Worm (Caenorhabditis elegans) whole organism, L4 larva: Measurements from ENCODE around the gene F44E5.15.
A peak's percentile ranks its signal among the peaks of the same experiment; 100 is the strongest.

Source experiments
- F10B5.3 ChIP-seq: sonication (generic microtip); optimal IDR thresholded peaks from 2 replicates; lab custom pipeline; 2016; ENCODE audit warnings: mild to moderate bottlenecking, missing genetic modification characterization, missing compliant biosample characterization
- F37D6.2 ChIP-seq: sonication (generic microtip); optimal IDR thresholded peaks from 2 replicates; lab custom pipeline; 2016; ENCODE audit warnings: mild to moderate bottlenecking, missing genetic modification characterization, missing compliant biosample characterization
- F49E8.2 ChIP-seq: sonication (generic microtip); optimal IDR thresholded peaks from 2 replicates; lab custom pipeline; 2016; ENCODE audit warnings: missing compliant biosample characterization, mild to moderate bottlenecking, missing genetic modification characterization, borderline replicate concordance
- T20F7.1 ChIP-seq: fragments of 200-800 bp; sonication (Bioruptor generic); optimal IDR thresholded peaks from 2 replicates; lab custom pipeline; 2018; ENCODE audit warnings: mild to moderate bottlenecking, missing genetic modification characterization, missing compliant biosample characterization
- T26A8.4 ChIP-seq: fragments of 200-800 bp; sonication (Bioruptor generic); IDR thresholded peaks from 2 replicates; pipeline ENCODE4 v1.3.6; 2022; ENCODE audit warnings: missing genetic modification characterization, missing compliant biosample characterization
- Y48G9A.11 ChIP-seq: fragments of 200-800 bp; sonication (Bioruptor generic); IDR thresholded peaks from 2 replicates; pipeline ENCODE4 v1.3.6; 2022; ENCODE audit warnings: missing genetic modification reagents, missing genetic modification characterization, missing compliant biosample characterization
- Y75B8A.6 ChIP-seq: fragments of 200-800 bp; sonication (Bioruptor generic); IDR thresholded peaks from 2 replicates; pipeline ENCODE4 v1.3.6; 2022; ENCODE audit warnings: missing genetic modification reagents, missing genetic modification characterization, missing compliant biosample characterization
- ZK546.5 ChIP-seq, 2 experiments: sonication (generic microtip); optimal IDR thresholded peaks; 2 replicates each; lab custom pipeline; 2017; ENCODE audit warnings: missing biosample characterization in 2 of 2, missing genetic modification characterization in 2 of 2
- aha-1 ChIP-seq: fragments of 150-350 bp; peaks from one replicate; lab custom pipeline; 2014; ENCODE audit warnings: missing biosample characterization, missing genetic modification characterization
- aly-2 ChIP-seq: sonication (generic microtip); optimal IDR thresholded peaks from 2 replicates; lab custom pipeline; 2018; ENCODE audit warnings: missing biosample characterization, missing genetic modification characterization
- ces-1 ChIP-seq: fragments of 150-350 bp; sonication (generic microtip); optimal IDR thresholded peaks from 4 replicates; lab custom pipeline; 2014; ENCODE audit warnings: missing biosample characterization, missing genetic modification reagents, missing genetic modification characterization
- ctbp-1 ChIP-seq: fragments of 200-800 bp; sonication (Bioruptor generic); IDR thresholded peaks from 2 replicates; pipeline ENCODE4 v1.3.6; 2022; ENCODE audit warnings: missing genetic modification reagents, missing genetic modification characterization, missing compliant biosample characterization
- daf-16 ChIP-seq, 3 experiments: sonication (generic microtip); optimal IDR thresholded peaks; 2 replicates each; lab custom pipeline; 2016 to 2017; ENCODE audit warnings: missing genetic modification characterization in 3 of 3, missing genetic modification reagents in 3 of 3, mild to moderate bottlenecking in 2 of 3, missing compliant biosample characterization in 2 of 3, missing biosample characterization in 1 of 3, moderate library complexity in 1 of 3
- daf-8 ChIP-seq: fragments of 200-800 bp; sonication (Bioruptor generic); IDR thresholded peaks from 2 replicates; pipeline ENCODE4 v1.3.6; 2022; ENCODE audit warnings: missing genetic modification characterization, missing compliant biosample characterization
- dmd-9 ChIP-seq: fragments of 200-800 bp; sonication (Bioruptor generic); IDR thresholded peaks from 2 replicates; pipeline ENCODE4 v1.3.6; 2022; ENCODE audit warnings: missing genetic modification reagents, missing genetic modification characterization, missing compliant biosample characterization
- dpl-1 ChIP-seq: fragments of 150-350 bp; optimal IDR thresholded peaks from 2 replicates; lab custom pipeline; 2014; ENCODE audit warnings: missing biosample characterization, missing genetic modification reagents, missing genetic modification characterization
- duxl-1 ChIP-seq: sonication (generic microtip); optimal IDR thresholded peaks from 2 replicates; lab custom pipeline; 2016; ENCODE audit warnings: mild to moderate bottlenecking, missing genetic modification characterization, moderate library complexity, missing compliant biosample characterization; ENCODE audit not compliant: poor library complexity
- egl-43 ChIP-seq: fragments of 200-800 bp; sonication (Bioruptor generic); IDR thresholded peaks from 2 replicates; pipeline ENCODE4 v1.3.6; 2022; ENCODE audit warnings: missing genetic modification reagents, missing genetic modification characterization, missing compliant biosample characterization
- fos-1 ChIP-seq: fragments of 150-350 bp; optimal IDR thresholded peaks from 2 replicates; lab custom pipeline; 2014; ENCODE audit warnings: missing biosample characterization, missing genetic modification characterization
- gei-8 ChIP-seq: fragments of 200-800 bp; sonication (Bioruptor generic); optimal IDR thresholded peaks from 2 replicates; lab custom pipeline; 2018; ENCODE audit warnings: mild to moderate bottlenecking, missing genetic modification characterization, missing compliant biosample characterization
- hlh-30 ChIP-seq: sonication (generic microtip); optimal IDR thresholded peaks from 2 replicates; lab custom pipeline; 2017; ENCODE audit warnings: antibody characterized with exemption, mild to moderate bottlenecking, missing genetic modification characterization, missing compliant biosample characterization; ENCODE audit not compliant: insufficient read depth
- hmg-1.1 ChIP-seq: fragments of 200-800 bp; sonication (Bioruptor generic); IDR thresholded peaks from 2 replicates; pipeline ENCODE4 v1.3.6; 2022; ENCODE audit warnings: missing genetic modification reagents, missing genetic modification characterization, missing compliant biosample characterization
- lin-1 ChIP-seq: fragments of 200-800 bp; sonication (Bioruptor generic); IDR thresholded peaks from 2 replicates; pipeline ENCODE4 v1.3.6; 2022; ENCODE audit warnings: missing genetic modification reagents, missing genetic modification characterization, missing compliant biosample characterization
- lin-29 ChIP-seq: fragments of 200-800 bp; sonication (Bioruptor generic); IDR thresholded peaks from 2 replicates; pipeline ENCODE4 v1.3.6; 2022; ENCODE audit warnings: missing genetic modification reagents, missing genetic modification characterization, missing compliant biosample characterization
- lin-38 ChIP-seq: fragments of 200-800 bp; sonication (Bioruptor generic); IDR thresholded peaks from 2 replicates; pipeline ENCODE4 v1.3.6; 2022; ENCODE audit warnings: missing genetic modification reagents, missing genetic modification characterization, missing compliant biosample characterization
- lsy-2 ChIP-seq, 2 experiments: fragments of 150-350 bp in 1 of 2; sonication (generic microtip) in 1 of 2; optimal IDR thresholded peaks; 2 replicates each; lab custom pipeline; 2014 to 2017; ENCODE audit warnings: missing biosample characterization in 2 of 2, missing genetic modification characterization in 2 of 2
- mdl-1 ChIP-seq, 2 experiments: fragments of 150-350 bp in 1 of 2; sonication (generic microtip) in 1 of 2; optimal IDR thresholded peaks; 2 replicates each; lab custom pipeline; 2014 to 2017; ENCODE audit warnings: missing biosample characterization in 2 of 2, missing genetic modification characterization in 2 of 2
- mep-1 ChIP-seq: fragments of 150-350 bp; sonication (generic microtip); optimal IDR thresholded peaks from 3 replicates; lab custom pipeline; 2014; ENCODE audit warnings: missing biosample characterization, missing genetic modification characterization
- mes-2 ChIP-seq: sonication (generic microtip); optimal IDR thresholded peaks from 2 replicates; lab custom pipeline; 2016; ENCODE audit warnings: missing genotype, mild to moderate bottlenecking, missing genetic modification characterization, missing compliant biosample characterization; ENCODE audit not compliant: poor library complexity, severe bottlenecking
- nhr-237 ChIP-seq: sonication (generic microtip); optimal IDR thresholded peaks from 2 replicates; lab custom pipeline; 2017; ENCODE audit warnings: missing biosample characterization, missing genetic modification characterization
- nhr-41 ChIP-seq: fragments of 200-800 bp; sonication (Bioruptor generic); IDR thresholded peaks from 2 replicates; pipeline ENCODE4 v1.3.6; 2022; ENCODE audit warnings: missing genetic modification reagents, missing genetic modification characterization, missing compliant biosample characterization
- nhr-6 ChIP-seq: fragments of 150-350 bp; optimal IDR thresholded peaks from 2 replicates; lab custom pipeline; 2014; ENCODE audit warnings: missing biosample characterization, missing genetic modification characterization
- rbr-2 ChIP-seq: sonication (generic microtip); optimal IDR thresholded peaks from 2 replicates; lab custom pipeline; 2016; ENCODE audit warnings: missing genotype, missing genetic modification characterization, missing compliant biosample characterization
- set-16 ChIP-seq: fragments of 200-800 bp; sonication (Bioruptor generic); IDR thresholded peaks from 2 replicates; pipeline ENCODE4 v1.3.6; 2022; ENCODE audit warnings: missing genetic modification reagents, missing genetic modification characterization, missing compliant biosample characterization
- skn-1 ChIP-seq: fragments of 150-350 bp; optimal IDR thresholded peaks from 2 replicates; lab custom pipeline; 2014; ENCODE audit warnings: missing biosample characterization, missing genetic modification characterization
- tag-97 ChIP-seq: fragments of 200-800 bp; sonication (Bioruptor generic); IDR thresholded peaks from 2 replicates; pipeline ENCODE4 v1.3.6; 2022; ENCODE audit warnings: missing genetic modification characterization, missing compliant biosample characterization
- tra-1 ChIP-seq: fragments of 200-800 bp; sonication (Bioruptor generic); IDR thresholded peaks from 2 replicates; pipeline ENCODE4 v1.3.6; 2022; ENCODE audit warnings: missing genetic modification reagents, missing genetic modification characterization, missing compliant biosample characterization
- unc-130 ChIP-seq: sonication (generic microtip); optimal IDR thresholded peaks from 2 replicates; lab custom pipeline; 2016; ENCODE audit warnings: missing genetic modification reagents, missing genetic modification characterization, missing compliant biosample characterization
- unc-62 ChIP-seq, 3 experiments: fragments of 150-350 bp in 1 of 3; sonication (generic microtip); optimal IDR thresholded peaks in 2 of 3; peaks in 1 of 3; 1 replicate in 1 of 3; 2 replicates in 2 of 3; lab custom pipeline; 2014 to 2017; ENCODE audit warnings: missing biosample characterization in 3 of 3, missing genetic modification characterization in 3 of 3, missing genetic modification reagents in 3 of 3, missing genotype in 1 of 3
- zfp-3 ChIP-seq: fragments of 200-800 bp; sonication (Bioruptor generic); conservative IDR thresholded peaks from 2 replicates; pipeline ENCODE4 v1.3.6; 2022; ENCODE audit warnings: missing genetic modification reagents, missing genetic modification characterization, missing compliant biosample characterization
- ztf-7 ChIP-seq: fragments of 150-350 bp; optimal IDR thresholded peaks from 2 replicates; lab custom pipeline; 2014; ENCODE audit warnings: missing biosample characterization, missing genetic modification characterization

Gene F44E5.15

ce11 chrII:11724362-11724761 is 48.1 kb upstream of the F44E5.15 start (continued):
- no peak for TF ChIP-seq lin-38 (GFP tag; lab: Robert Waterston, UW)
- no peak for TF ChIP-seq Y75B8A.6
- TF ChIP-seq mep-1 (tag; lab: Kevin White, UChicago), result peak; percentile 65
- no peak for TF ChIP-seq lin-1 (GFP tag; lab: Robert Waterston, UW)
- no peak for TF ChIP-seq nhr-6 (tag; lab: Kevin White, UChicago)
- peak; percentile 2 for TF ChIP-seq F37D6.2 (tag; lab: Kevin White, UChicago)
- TF ChIP-seq ctbp-1 (GFP tag; lab: Robert Waterston, UW), result peak; percentile 61; the same call in 1 of the 2 replicates
- TF ChIP-seq nhr-41, result no peak
- no peak for TF ChIP-seq ztf-7 (tag; lab: Kevin White, UChicago)

ce11 chrII:11725615-11726014 is 46.8 kb upstream of the F44E5.15 start:
- TF ChIP-seq hlh-30 (tag; lab: Kevin White, UChicago) (no peak), set-16 (peak; percentile 39; the same call in 1 of the 2 replicates), aha-1 (tag; lab: Kevin White, UChicago) (peak; percentile 85), aly-2 (tag; lab: Kevin White, UChicago) (no peak)

ce11 chrII:11726470-11727106 is 45.9 kb upstream of the F44E5.15 start, which contains the start of gene F13D12.5:
F13D12.5 (plus strand) TSS chrII:11726814.
- peak; percentile 40; the same call in 1 of the 2 replicates for TF ChIP-seq lin-38 (GFP tag; lab: Robert Waterston, UW)
- no peak for TF ChIP-seq fos-1 (tag; lab: Kevin White, UChicago)
- TF ChIP-seq egl-43 (GFP tag; lab: Robert Waterston, UW), result 0 out of 2 replicates have a peak, but pooled peaks have one; percentile 46
- TF ChIP-seq set-16, result peak; percentile 93
- 0 out of 2 replicates have a peak, but pooled peaks have one; percentile 11 for TF ChIP-seq tra-1 (GFP tag; lab: Robert Waterston, UW)
- TF ChIP-seq unc-130 (GFP tag; lab: Kevin White, UChicago), result peak; percentile 46
- TF ChIP-seq zfp-3 (GFP tag; lab: Robert Waterston, UW), result 0 out of 2 replicates have a peak, but pooled peaks have one; percentile 40
- TF ChIP-seq T20F7.1 (GFP tag; lab: Kevin White, UChicago), result no peak
- TF ChIP-seq rbr-2 (tag; lab: Kevin White, UChicago), result peak; percentile 10
- TF ChIP-seq ZK546.5 (tag; optimal IDR thresholded peaks at IDR 0.05; lab: Kevin White, UChicago), result no peak
- TF ChIP-seq T26A8.4, result no peak
- TF ChIP-seq aha-1 (tag; lab: Kevin White, UChicago), result peak; percentile 41
- TF ChIP-seq unc-62 (GFP tag; optimal IDR thresholded peaks at IDR 0.05 in 1 of 2; lab: Kevin White, UChicago), result no peak
- no peak for TF ChIP-seq unc-62 (tag; optimal IDR thresholded peaks at IDR 0.05; lab: Kevin White, UChicago)
- no peak for TF ChIP-seq daf-16 (GFP tag; optimal IDR thresholded peaks at IDR 0.05; lab: Kevin White, UChicago)
- TF ChIP-seq daf-16 (tag; optimal IDR thresholded peaks at IDR 0.05; lab: Kevin White, UChicago), result no peak
- TF ChIP-seq lsy-2 (tag; optimal IDR thresholded peaks at IDR 0.05; lab: Kevin White, UChicago), result peak in 1 of 2 experiments; percentile 51
- peak; percentile 71; the same call in 1 of the 2 replicates for TF ChIP-seq Y48G9A.11 (GFP tag; lab: Robert Waterston, UW)
- no peak for TF ChIP-seq nhr-237 (tag; lab: Kevin White, UChicago)

ce11 chrII:11727438-11727837 is 45.0 kb upstream of the F44E5.15 start:
- no peak for TF ChIP-seq skn-1
- peak; percentile 91 for TF ChIP-seq aha-1 (tag; lab: Kevin White, UChicago)

- TF ChIP-seq ZK546.5 (tag; optimal IDR thresholded peaks at IDR 0.05; lab: Kevin White, UChicago) (no peak), daf-8 (GFP tag; lab: Robert Waterston, UW) (no peak), dmd-9 (GFP tag; lab: Robert Waterston, UW) (no peak), hmg-1.1 (GFP tag; lab: Robert Waterston, UW) (no peak), F10B5.3 (tag; lab: Kevin White, UChicago) (no peak), duxl-1 (tag; lab: Kevin White, UChicago) (no peak), ces-1 (GFP tag; lab: Kevin White, UChicago) (no peak), dpl-1 (GFP tag; lab: Kevin White, UChicago) (peak; percentile 16), gei-8 (GFP tag; lab: Kevin White, UChicago) (no peak), lin-29 (no peak), lsy-2 (tag; optimal IDR thresholded peaks at IDR 0.05; lab: Kevin White, UChicago) (peak in 1 of 2 experiments; percentile 39), tag-97 (GFP tag; lab: Robert Waterston, UW) (no peak), mes-2 (tag; lab: Kevin White, UChicago) (peak; percentile 53), F49E8.2 (no peak), mdl-1 (tag; optimal IDR thresholded peaks at IDR 0.05; lab: Kevin White, UChicago) (peak; percentile 84 to 98)
Observed at ce11 chrII:11728545-11729105, 43.8 kb upstream of the F44E5.15 start, which contains the start of gene alh-8. alh-8 (plus strand) TSS chrII:11729055.
